Fruit fly (Drosophila melanogaster) whole organism, adult: ENCODE results near the gene CG13085.

Experiments used
- CG11617 ChIP-seq: fragments of 200-800 bp; sonication (Bioruptor generic); optimal IDR thresholded peaks from 2 replicates; lab custom pipeline; 2017; ENCODE audit warnings: mild to moderate bottlenecking, missing biosample characterization, missing genetic modification reagents, missing genetic modification characterization
- CG12768 ChIP-seq: fragments of 200-800 bp; sonication (Bioruptor generic); optimal IDR thresholded peaks from 2 replicates; lab custom pipeline; 2017; ENCODE audit warnings: missing biosample characterization, missing genetic modification characterization, mild to moderate bottlenecking, moderate library complexity, missing genetic modification reagents
- CG14711 ChIP-seq: fragments of 200-800 bp; sonication (Bioruptor generic); optimal IDR thresholded peaks from 2 replicates; lab custom pipeline; 2018; ENCODE audit warnings: missing biosample characterization, mild to moderate bottlenecking, missing genetic modification characterization, moderate library complexity
- CG1620 ChIP-seq: fragments of 200-800 bp; sonication (Bioruptor generic); optimal IDR thresholded peaks from 2 replicates; lab custom pipeline; 2016; ENCODE audit warnings: missing biosample characterization, missing genetic modification characterization
- CG33017 ChIP-seq: fragments of 200-800 bp; sonication (Bioruptor generic); optimal IDR thresholded peaks from 2 replicates; lab custom pipeline; 2018; ENCODE audit warnings: missing biosample characterization, mild to moderate bottlenecking, missing genetic modification characterization, moderate library complexity
- CG5204 ChIP-seq: fragments of 200-800 bp; sonication (Bioruptor generic); optimal IDR thresholded peaks from 2 replicates; lab custom pipeline; 2016; ENCODE audit warnings: missing biosample characterization, missing genetic modification characterization
- CG7045 ChIP-seq: fragments of 200-800 bp; sonication (Bioruptor generic); optimal IDR thresholded peaks from 2 replicates; lab custom pipeline; 2017; ENCODE audit warnings: missing biosample characterization, mild to moderate bottlenecking, missing genetic modification characterization
- CG7101 ChIP-seq: fragments of 200-800 bp; sonication (Bioruptor generic); optimal IDR thresholded peaks from 2 replicates; lab custom pipeline; 2018; ENCODE audit warnings: missing biosample characterization, mild to moderate bottlenecking, missing genetic modification characterization, moderate library complexity
- Clk ChIP-seq: fragments of 200-800 bp; sonication (Bioruptor generic); optimal IDR thresholded peaks from 2 replicates; lab custom pipeline; 2017; ENCODE audit warnings: missing biosample characterization, missing genetic modification characterization
- Crg-1 ChIP-seq: fragments of 200-800 bp; sonication (Bioruptor generic); optimal IDR thresholded peaks from 2 replicates; lab custom pipeline; 2016; ENCODE audit warnings: missing biosample characterization, missing genetic modification characterization
- Hr96 ChIP-seq: fragments of 200-800 bp; sonication (Bioruptor generic); optimal IDR thresholded peaks from 2 replicates; lab custom pipeline; 2016; ENCODE audit warnings: missing biosample characterization, missing genetic modification characterization
- Mnt ChIP-seq: fragments of 200-800 bp; sonication (Bioruptor generic); optimal IDR thresholded peaks from 2 replicates; lab custom pipeline; 2016; ENCODE audit warnings: missing biosample characterization, mild to moderate bottlenecking, missing genetic modification characterization
- bab1 ChIP-seq: fragments of 200-800 bp; sonication (Bioruptor generic); optimal IDR thresholded peaks from 3 replicates; lab custom pipeline; 2019; ENCODE audit warnings: missing biosample characterization, mild to moderate bottlenecking, missing genetic modification characterization, moderate library complexity
- cic ChIP-seq: fragments of 200-800 bp; sonication (Bioruptor generic); optimal IDR thresholded peaks from 2 replicates; lab custom pipeline; 2017; ENCODE audit warnings: missing biosample characterization, mild to moderate bottlenecking, missing genetic modification characterization, moderate library complexity
- cnc ChIP-seq, 2 experiments: fragments of >200 bp; optimal IDR thresholded peaks; 2 replicates each; lab custom pipeline; 2017
- kay ChIP-seq: fragments of 200-800 bp; sonication (Bioruptor generic); peaks from one replicate; lab custom pipeline; 2016; ENCODE audit warnings: missing biosample characterization, missing genetic modification characterization, borderline replicate concordance
- ovo ChIP-seq: fragments of 200-800 bp; sonication (Bioruptor generic); optimal IDR thresholded peaks from 2 replicates; lab custom pipeline; 2016; ENCODE audit warnings: missing biosample characterization, missing genetic modification characterization
- pad ChIP-seq: fragments of 200-800 bp; sonication (Bioruptor generic); optimal IDR thresholded peaks from 3 replicates; lab custom pipeline; 2017; ENCODE audit warnings: missing biosample characterization, missing genetic modification characterization, mild to moderate bottlenecking, moderate library complexity, missing genetic modification reagents
- tj ChIP-seq: fragments of 200-800 bp; sonication (Bioruptor generic); optimal IDR thresholded peaks from 3 replicates; lab custom pipeline; 2017; ENCODE audit warnings: missing biosample characterization, mild to moderate bottlenecking, missing genetic modification characterization, moderate library complexity
- toe ChIP-seq: fragments of 200-800 bp; sonication (Bioruptor generic); optimal IDR thresholded peaks from 2 replicates; lab custom pipeline; 2016; ENCODE audit warnings: missing biosample characterization, missing genetic modification characterization

The CG13085 gene

DNA sequence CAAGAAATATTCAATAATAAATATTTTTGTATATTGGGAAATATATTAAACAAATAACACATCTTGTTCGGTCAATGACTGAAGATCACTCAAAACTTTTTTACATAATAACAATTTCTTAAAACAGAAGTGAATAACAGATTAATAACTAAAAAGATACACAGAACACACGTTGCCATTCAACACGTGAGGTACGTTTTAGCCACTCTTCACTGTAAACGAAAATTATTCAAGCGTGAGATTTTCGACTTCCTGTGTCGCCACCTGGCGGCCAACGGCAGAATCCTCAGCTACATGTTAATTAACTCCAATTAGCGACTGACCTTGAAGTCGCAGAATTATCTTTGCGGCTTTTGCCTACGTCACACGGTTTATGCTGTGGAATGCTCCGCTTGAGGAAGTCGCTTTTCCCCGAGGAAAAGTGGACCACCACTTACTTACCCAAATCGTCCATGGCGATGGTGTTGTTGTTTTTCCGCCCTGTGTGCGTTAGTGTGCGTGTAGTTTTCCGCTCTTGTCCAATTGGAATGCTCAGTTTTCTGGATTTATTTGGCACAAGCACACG, 2.0 kb downstream of the CG13085 start:
- TF ChIP-seq cic (GFP tag; lab: Kevin White, UChicago) = no peak
- TF ChIP-seq CG7045 = peak; percentile 32
- TF ChIP-seq CG33017 (tag; lab: Kevin White, UChicago) = peak; percentile 61
- TF ChIP-seq cnc (optimal IDR thresholded peaks at IDR 0.05; lab: Kevin White, UChicago) = no peak
- TF ChIP-seq toe = no peak
- no peak for TF ChIP-seq CG12768 (GFP tag; lab: Kevin White, UChicago)
- TF ChIP-seq CG14711 = peak; percentile 69
- TF ChIP-seq CG11617 = no peak
- no peak for TF ChIP-seq Hr96 (GFP tag; lab: Kevin White, UChicago)
- no peak for TF ChIP-seq Mnt
- TF ChIP-seq CG5204 (GFP tag; lab: Kevin White, UChicago) = peak; percentile 10
- TF ChIP-seq bab1 (GFP tag; lab: Kevin White, UChicago) = no peak
- no peak for TF ChIP-seq Clk (GFP tag; lab: Kevin White, UChicago)
- peak; percentile 73 for TF ChIP-seq CG7101 (tag; lab: Kevin White, UChicago)
- TF ChIP-seq ovo (GFP tag; lab: Kevin White, UChicago) = no peak
- TF ChIP-seq pad = peak; percentile 7
- peak; percentile 7 for TF ChIP-seq Crg-1
- TF ChIP-seq CG1620 (GFP tag; lab: Kevin White, UChicago) = no peak
- TF ChIP-seq tj (GFP tag; lab: Kevin White, UChicago) = no peak
- TF ChIP-seq kay (GFP tag; lab: Kevin White, UChicago) = peak; percentile 61

DNA sequence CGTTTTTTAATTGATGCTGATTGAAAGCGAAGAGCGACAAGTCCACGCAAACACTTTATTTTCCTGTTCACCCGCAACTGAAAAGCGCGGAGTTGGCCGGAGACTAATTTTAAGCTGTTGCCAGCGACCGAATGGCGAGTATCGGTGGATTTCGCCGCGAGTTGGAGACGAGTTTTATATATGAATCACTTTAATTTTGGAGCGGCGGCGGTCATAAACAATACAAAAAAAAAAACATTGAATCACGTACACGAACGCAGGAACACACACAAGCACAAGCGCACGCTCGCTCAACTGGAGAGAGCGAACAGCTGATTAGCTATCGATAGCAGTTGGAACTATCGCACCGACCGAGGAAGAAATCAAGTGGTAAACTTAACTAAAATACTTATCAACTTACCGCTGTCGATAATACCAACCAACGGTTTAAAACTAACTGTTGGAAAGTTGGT, 2.5 kb downstream of the CG13085 start, which contains the start of gene Pax:
TSS of gene Pax (minus strand) at position 267 of the 452 bp plus-strand sequence.
- TF ChIP-seq Clk (GFP tag; lab: Kevin White, UChicago) = no peak
- peak; percentile 75 for TF ChIP-seq tj (GFP tag; lab: Kevin White, UChicago)
- TF ChIP-seq Mnt = peak; percentile 58
- TF ChIP-seq bab1 (GFP tag; lab: Kevin White, UChicago) = peak; percentile 33
- TF ChIP-seq Crg-1 = no peak
- no peak for TF ChIP-seq ovo (GFP tag; lab: Kevin White, UChicago)
- no peak for TF ChIP-seq pad
- peak; percentile 46 for TF ChIP-seq cic (GFP tag; lab: Kevin White, UChicago)
- no peak for TF ChIP-seq CG5204 (GFP tag; lab: Kevin White, UChicago)
- peak; percentile 13 for TF ChIP-seq CG33017 (tag; lab: Kevin White, UChicago)
- peak; percentile 90 for TF ChIP-seq kay (GFP tag; lab: Kevin White, UChicago)

DNA sequence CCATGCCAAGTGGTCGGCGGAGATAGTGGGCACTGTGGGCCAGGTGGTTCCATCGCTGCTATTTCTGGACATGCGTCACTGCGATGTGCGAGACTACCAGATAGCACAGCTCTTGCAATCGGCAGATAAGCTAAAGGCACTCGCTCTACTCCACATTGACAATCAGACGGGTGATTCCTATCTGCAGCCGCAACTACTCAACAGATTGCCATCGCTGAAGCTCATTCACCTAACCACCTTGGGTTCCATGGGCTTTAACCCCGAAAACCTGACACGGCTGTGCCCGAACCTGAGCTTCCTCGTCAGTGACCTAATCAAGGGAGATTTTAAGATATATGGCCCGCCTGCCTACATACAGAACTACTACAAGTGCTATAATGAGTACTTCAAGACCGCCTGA, 5.9 kb downstream of the CG13085 start:
- TF ChIP-seq cnc (optimal IDR thresholded peaks at IDR 0.05; lab: Kevin White, UChicago) (no peak), cic (GFP tag; lab: Kevin White, UChicago) (peak; percentile 40)

DNA sequence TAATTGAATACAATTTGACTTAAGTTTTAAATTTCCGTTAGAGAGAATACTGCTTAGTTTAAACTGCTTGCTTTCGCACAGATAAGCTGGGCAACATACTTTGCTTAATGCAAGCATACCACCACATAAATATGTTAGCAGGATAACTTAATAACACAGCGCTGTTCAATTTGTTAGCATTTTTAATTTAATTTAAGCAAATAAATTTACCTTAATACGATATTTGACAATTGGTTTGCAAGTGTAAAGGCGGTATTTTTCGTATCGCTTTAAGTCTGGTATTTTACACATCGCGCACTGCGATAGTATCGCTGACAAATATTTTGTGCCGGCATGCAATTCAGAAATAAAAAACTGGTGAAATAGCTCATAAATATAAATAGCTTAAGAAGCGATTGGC, 6.5 kb downstream of the CG13085 start, which contains the start of gene RtcB:
TSS of gene RtcB (plus strand) at position 301 of the 400 bp plus-strand sequence.
- TF ChIP-seq bab1 (GFP tag; lab: Kevin White, UChicago) (peak; percentile 0), CG33017 (tag; lab: Kevin White, UChicago) (no peak), Mnt (no peak), ovo (GFP tag; lab: Kevin White, UChicago) (no peak), CG12768 (GFP tag; lab: Kevin White, UChicago) (no peak), tj (GFP tag; lab: Kevin White, UChicago) (peak; percentile 60), CG14711 (no peak)

DNA sequence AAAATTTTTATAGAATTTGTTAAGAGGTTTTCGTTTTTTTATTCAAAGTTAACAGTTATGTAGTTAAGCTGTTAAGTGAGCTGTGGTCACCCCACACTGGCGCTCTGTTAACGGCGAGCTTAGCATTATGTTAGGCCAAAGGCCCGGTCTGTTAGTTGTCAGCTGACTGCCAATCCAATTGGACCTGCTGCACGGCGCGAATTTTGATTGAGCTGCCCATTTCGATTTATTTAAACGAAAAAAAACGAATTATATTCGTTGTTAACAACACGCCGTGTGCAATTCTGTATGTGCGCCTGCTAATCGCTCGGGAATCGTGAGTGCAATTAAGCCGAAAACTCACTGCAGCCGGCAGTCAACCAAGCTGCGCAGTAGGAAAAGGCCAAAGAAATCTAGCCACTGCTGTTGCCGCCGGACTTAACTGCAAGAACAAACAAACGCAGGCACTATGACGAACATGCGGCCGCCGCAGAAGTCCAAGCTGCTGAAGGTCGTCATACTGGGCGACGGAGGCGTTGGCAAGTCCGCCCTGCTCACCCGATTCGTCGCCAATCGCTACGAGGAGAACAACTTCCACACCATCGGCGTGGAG, 8.7 kb downstream of the CG13085 start, which contains the start of gene Rab9:
TSS of gene Rab9 (plus strand) at position 151 of the 592 bp plus-strand sequence.
- TF ChIP-seq toe = no peak
- TF ChIP-seq pad = no peak
- TF ChIP-seq CG5204 (GFP tag; lab: Kevin White, UChicago) = no peak
- peak; percentile 64 for TF ChIP-seq CG12768 (GFP tag; lab: Kevin White, UChicago)
- peak; percentile 26 for TF ChIP-seq CG7101 (tag; lab: Kevin White, UChicago)
- peak; percentile 73 for TF ChIP-seq cic (GFP tag; lab: Kevin White, UChicago)
- no peak for TF ChIP-seq CG11617
- peak; percentile 12 for TF ChIP-seq CG14711
- peak; percentile 73 for TF ChIP-seq bab1 (GFP tag; lab: Kevin White, UChicago)
- TF ChIP-seq CG33017 (tag; lab: Kevin White, UChicago) = peak; percentile 46
- no peak for TF ChIP-seq ovo (GFP tag; lab: Kevin White, UChicago)
- no peak for TF ChIP-seq Clk (GFP tag; lab: Kevin White, UChicago)
- no peak for TF ChIP-seq cnc (optimal IDR thresholded peaks at IDR 0.05; lab: Kevin White, UChicago)
- peak; percentile 9 for TF ChIP-seq Crg-1
- peak; percentile 45 for TF ChIP-seq tj (GFP tag; lab: Kevin White, UChicago)
- no peak for TF ChIP-seq Hr96 (GFP tag; lab: Kevin White, UChicago)
- TF ChIP-seq CG1620 (GFP tag; lab: Kevin White, UChicago) = no peak
- TF ChIP-seq CG7045 = no peak
- peak; percentile 66 for TF ChIP-seq Mnt

DNA sequence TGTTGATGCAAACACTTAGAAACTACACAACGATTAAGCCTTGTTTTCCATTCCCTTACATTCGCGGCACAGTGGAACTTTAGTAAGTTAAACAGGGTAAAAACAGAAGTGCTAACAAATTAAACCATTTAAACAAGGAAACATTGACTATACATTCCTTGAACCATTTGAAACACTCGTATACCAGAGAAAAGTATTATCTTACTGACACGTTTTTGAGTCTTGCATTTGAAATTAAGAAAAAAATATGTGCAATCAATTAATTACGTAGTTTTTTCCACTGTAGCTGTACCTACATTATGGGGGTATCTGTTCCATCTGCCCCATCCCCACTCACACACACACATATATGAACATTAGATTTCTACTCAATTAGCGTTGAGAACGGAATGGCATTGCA, 9.4 kb downstream of the CG13085 start:
- peak; percentile 67 for TF ChIP-seq tj (GFP tag; lab: Kevin White, UChicago)
- TF ChIP-seq CG7101 (tag; lab: Kevin White, UChicago) = peak; percentile 62
- TF ChIP-seq CG33017 (tag; lab: Kevin White, UChicago) = peak; percentile 71
- TF ChIP-seq CG1620 (GFP tag; lab: Kevin White, UChicago) = no peak
- peak; percentile 36 for TF ChIP-seq cic (GFP tag; lab: Kevin White, UChicago)
- peak; percentile 60 for TF ChIP-seq Hr96 (GFP tag; lab: Kevin White, UChicago)
- TF ChIP-seq kay (GFP tag; lab: Kevin White, UChicago) = peak; percentile 85
- TF ChIP-seq CG5204 (GFP tag; lab: Kevin White, UChicago) = peak; percentile 52
- peak; percentile 20 for TF ChIP-seq CG11617
- TF ChIP-seq Clk (GFP tag; lab: Kevin White, UChicago) = peak; percentile 31
- peak; percentile 33 for TF ChIP-seq pad
- TF ChIP-seq cnc (optimal IDR thresholded peaks at IDR 0.05; lab: Kevin White, UChicago) = no peak
- peak; percentile 64 for TF ChIP-seq toe
- TF ChIP-seq ovo (GFP tag; lab: Kevin White, UChicago) = peak; percentile 3
- peak; percentile 31 for TF ChIP-seq CG7045
- TF ChIP-seq CG12768 (GFP tag; lab: Kevin White, UChicago) = peak; percentile 76
- TF ChIP-seq Crg-1 = peak; percentile 20
- TF ChIP-seq CG14711 = peak; percentile 60
- TF ChIP-seq Mnt = peak; percentile 25
- TF ChIP-seq bab1 (GFP tag; lab: Kevin White, UChicago) = peak; percentile 2
